Worm (Caenorhabditis elegans) whole organism, mixed stage, embryonic: ENCODE measurements around the gene rpoa-49.
A peak's percentile ranks its signal among the peaks of the same experiment; 100 is the strongest.

Experiments
- M03D4.4 ChIP-seq: sonication (generic microtip); optimal IDR thresholded peaks from 2 replicates; lab custom pipeline; 2017; ENCODE audit warnings: mild to moderate bottlenecking, missing genetic modification characterization, missing compliant biosample characterization
- bed-3 ChIP-seq: fragments of 200-800 bp; sonication (Bioruptor generic); optimal IDR thresholded peaks from 3 replicates; lab custom pipeline; 2018; ENCODE audit warnings: mild to moderate bottlenecking, missing genetic modification characterization, moderate library complexity, missing compliant biosample characterization
- blmp-1 ChIP-seq: fragments of 150-350 bp; optimal IDR thresholded peaks from 2 replicates; lab custom pipeline; 2014; ENCODE audit warnings: missing biosample characterization, missing genetic modification characterization
- ceh-39 ChIP-seq: fragments of 150-350 bp; optimal IDR thresholded peaks from 2 replicates; lab custom pipeline; 2014; ENCODE audit warnings: missing biosample characterization, missing genetic modification characterization
- ceh-43 ChIP-seq: fragments of 200-800 bp; sonication (Bioruptor generic); optimal IDR thresholded peaks from 2 replicates; lab custom pipeline; 2018; ENCODE audit warnings: mild to moderate bottlenecking, missing genetic modification characterization, moderate library complexity, missing compliant biosample characterization
- ceh-83 ChIP-seq: fragments of 200-800 bp; sonication (Bioruptor generic); optimal IDR thresholded peaks from 2 replicates; lab custom pipeline; 2018; ENCODE audit warnings: mild to moderate bottlenecking, missing genetic modification characterization, missing compliant biosample characterization
- ces-1 ChIP-seq: fragments of 150-350 bp; optimal IDR thresholded peaks from 2 replicates; lab custom pipeline; 2014; ENCODE audit warnings: missing biosample characterization, missing genetic modification reagents, missing genetic modification characterization
- cnd-1 ChIP-seq: fragments of 200-800 bp; sonication (Bioruptor generic); optimal IDR thresholded peaks from 2 replicates; lab custom pipeline; 2018; ENCODE audit warnings: mild to moderate bottlenecking, missing genetic modification characterization, missing compliant biosample characterization
- drap-1 ChIP-seq: fragments of 200-800 bp; sonication (Bioruptor generic); optimal IDR thresholded peaks from 3 replicates; lab custom pipeline; 2018; ENCODE audit warnings: mild to moderate bottlenecking, missing genetic modification characterization, missing compliant biosample characterization
- elt-1 ChIP-seq: sonication (generic microtip); optimal IDR thresholded peaks from 2 replicates; lab custom pipeline; 2017; ENCODE audit warnings: missing genetic modification characterization, mild to moderate bottlenecking, missing compliant biosample characterization, antibody characterized with exemption, moderate library complexity, borderline replicate concordance; ENCODE audit not compliant: insufficient read depth
- elt-3 ChIP-seq: fragments of 150-350 bp; optimal IDR thresholded peaks from 2 replicates; lab custom pipeline; 2014; ENCODE audit warnings: missing biosample characterization, missing genetic modification characterization
- flh-1 ChIP-seq: fragments of 200-800 bp; sonication (Bioruptor generic); optimal IDR thresholded peaks from 2 replicates; lab custom pipeline; 2018; ENCODE audit warnings: mild to moderate bottlenecking, missing genetic modification characterization, moderate library complexity, missing compliant biosample characterization
- ham-2 ChIP-seq: fragments of 200-800 bp; sonication (Bioruptor generic); optimal IDR thresholded peaks from 2 replicates; lab custom pipeline; 2018; ENCODE audit warnings: mild to moderate bottlenecking, missing genetic modification characterization, missing compliant biosample characterization
- hlh-1 ChIP-seq: fragments of 150-350 bp; optimal IDR thresholded peaks from 2 replicates; lab custom pipeline; 2014; ENCODE audit warnings: missing biosample characterization, missing genetic modification reagents, missing genetic modification characterization
- lin-13 ChIP-seq: fragments of 150-350 bp; optimal IDR thresholded peaks from 2 replicates; lab custom pipeline; 2014; ENCODE audit warnings: missing biosample characterization, missing genetic modification characterization
- lin-32 ChIP-seq: fragments of 200-800 bp; sonication (Bioruptor generic); optimal IDR thresholded peaks from 2 replicates; lab custom pipeline; 2018; ENCODE audit warnings: mild to moderate bottlenecking, missing genetic modification characterization, missing compliant biosample characterization
- lsy-2 ChIP-seq: fragments of 150-350 bp; optimal IDR thresholded peaks from 2 replicates; lab custom pipeline; 2014; ENCODE audit warnings: missing biosample characterization, missing genetic modification characterization
- mab-5 ChIP-seq: fragments of 150-350 bp; optimal IDR thresholded peaks from 2 replicates; lab custom pipeline; 2014; ENCODE audit warnings: missing biosample characterization, missing genetic modification characterization
- mep-1 ChIP-seq: fragments of 150-350 bp; optimal IDR thresholded peaks from 2 replicates; lab custom pipeline; 2017; ENCODE audit warnings: missing biosample characterization, missing genetic modification reagents, missing genetic modification characterization, inconsistent platforms
- mls-2 ChIP-seq: sonication (generic microtip); optimal IDR thresholded peaks from 2 replicates; lab custom pipeline; 2016; ENCODE audit warnings: mild to moderate bottlenecking, missing genetic modification characterization, moderate library complexity, missing compliant biosample characterization
- nhr-12 ChIP-seq: fragments of 150-350 bp; optimal IDR thresholded peaks from 2 replicates; lab custom pipeline; 2014; ENCODE audit warnings: missing biosample characterization, missing genetic modification characterization
- nhr-2 ChIP-seq: fragments of 150-350 bp; optimal IDR thresholded peaks from 2 replicates; lab custom pipeline; 2014; ENCODE audit warnings: missing biosample characterization, missing genetic modification characterization
- nhr-237 ChIP-seq: fragments of 150-350 bp; optimal IDR thresholded peaks from 2 replicates; lab custom pipeline; 2014; ENCODE audit warnings: missing biosample characterization, missing genetic modification characterization
- nhr-28 ChIP-seq: fragments of 150-350 bp; optimal IDR thresholded peaks from 2 replicates; lab custom pipeline; 2014; ENCODE audit warnings: missing biosample characterization, missing genetic modification characterization
- nhr-76 ChIP-seq: sonication (generic microtip); optimal IDR thresholded peaks from 2 replicates; lab custom pipeline; 2017; ENCODE audit warnings: missing biosample characterization, missing genetic modification characterization
- pha-4 ChIP-seq: fragments of 150-350 bp; optimal IDR thresholded peaks from 2 replicates; lab custom pipeline; 2018; ENCODE audit warnings: missing biosample characterization, missing genetic modification reagents, missing genetic modification characterization
- sem-2 ChIP-seq: fragments of 200-800 bp; sonication (Bioruptor generic); optimal IDR thresholded peaks from 2 replicates; lab custom pipeline; 2018; ENCODE audit warnings: mild to moderate bottlenecking, missing genetic modification characterization, missing compliant biosample characterization
- snpc-4 ChIP-seq: fragments of 150-350 bp; optimal IDR thresholded peaks from 2 replicates; lab custom pipeline; 2014; ENCODE audit warnings: missing biosample characterization, missing genetic modification characterization
- sptf-1 ChIP-seq: sonication (generic microtip); optimal IDR thresholded peaks from 2 replicates; lab custom pipeline; 2017; ENCODE audit warnings: mild to moderate bottlenecking, missing genetic modification characterization, moderate library complexity, missing compliant biosample characterization
- tbx-8 ChIP-seq: fragments of 200-800 bp; sonication (Bioruptor generic); optimal IDR thresholded peaks from 2 replicates; lab custom pipeline; 2018; ENCODE audit warnings: mild to moderate bottlenecking, missing genetic modification characterization, moderate library complexity, missing compliant biosample characterization
- unc-120 ChIP-seq: sonication (generic microtip); optimal IDR thresholded peaks from 2 replicates; lab custom pipeline; 2017; ENCODE audit warnings: missing genetic modification characterization, missing compliant biosample characterization; ENCODE audit not compliant: poor library complexity, severe bottlenecking
- unc-39 ChIP-seq: fragments of 150-350 bp; optimal IDR thresholded peaks from 2 replicates; lab custom pipeline; 2014; ENCODE audit warnings: missing biosample characterization, missing genetic modification characterization
- unc-62 ChIP-seq: fragments of 150-350 bp; optimal IDR thresholded peaks from 2 replicates; lab custom pipeline; 2014; ENCODE audit warnings: missing biosample characterization, missing genetic modification reagents, missing genetic modification characterization
- zip-8 ChIP-seq: fragments of 150-350 bp; optimal IDR thresholded peaks from 2 replicates; lab custom pipeline; 2014; ENCODE audit warnings: missing biosample characterization, missing genetic modification characterization
- ztf-11 ChIP-seq: fragments of 150-350 bp; optimal IDR thresholded peaks from 2 replicates; lab custom pipeline; 2014; ENCODE audit warnings: missing biosample characterization, missing genetic modification characterization

Gene rpoa-49

ce11 chrII:11783-12182 is 33.1 kb upstream of the rpoa-49 start, which contains the start of gene best-4:
TSS of gene best-4 (minus strand) at chrII:11883.
- TF ChIP-seq hlh-1 = no peak
- TF ChIP-seq nhr-12 = no peak
- TF ChIP-seq nhr-2 (tag; lab: Kevin White, UChicago) = no peak
- no peak for TF ChIP-seq drap-1 (GFP tag; lab: Kevin White, UChicago)
- TF ChIP-seq blmp-1 (tag; lab: Kevin White, UChicago) = no peak
- TF ChIP-seq tbx-8 (GFP tag; lab: Kevin White, UChicago) = no peak
- no peak for TF ChIP-seq nhr-76 (tag; lab: Kevin White, UChicago)
- no peak for TF ChIP-seq unc-120 (tag; lab: Kevin White, UChicago)
- TF ChIP-seq mep-1 = no peak
- no peak for TF ChIP-seq ceh-83 (GFP tag; lab: Kevin White, UChicago)
- no peak for TF ChIP-seq ztf-11 (tag; lab: Kevin White, UChicago)
- TF ChIP-seq ceh-43 = no peak
- TF ChIP-seq snpc-4 (tag; lab: Kevin White, UChicago) = no peak
- TF ChIP-seq pha-4 = no peak
- TF ChIP-seq ham-2 (GFP tag; lab: Kevin White, UChicago) = no peak
- TF ChIP-seq elt-1 = no peak
- TF ChIP-seq sptf-1 = no peak
- no peak for TF ChIP-seq mls-2
- no peak for TF ChIP-seq nhr-28
- no peak for TF ChIP-seq lin-32
- TF ChIP-seq, all 35 proteins: peak for 0

- TF ChIP-seq bed-3 (GFP tag; lab: Kevin White, UChicago) (no peak), sptf-1 (no peak), nhr-28 (no peak), drap-1 (GFP tag; lab: Kevin White, UChicago) (no peak), unc-120 (tag; lab: Kevin White, UChicago) (no peak), flh-1 (GFP tag; lab: Kevin White, UChicago) (no peak), nhr-12 (no peak), nhr-76 (tag; lab: Kevin White, UChicago) (no peak), unc-39 (tag; lab: Kevin White, UChicago) (no peak), lsy-2 (tag; lab: Kevin White, UChicago) (no peak), ham-2 (GFP tag; lab: Kevin White, UChicago) (no peak), unc-62 (GFP tag; lab: Kevin White, UChicago) (no peak), mep-1 (no peak)
- TF ChIP-seq, all 35 proteins: peak for 0
Observed at ce11 chrII:12685-13084, 32.2 kb upstream of the rpoa-49 start, which contains the start of gene best-3. TSS of gene best-3 (plus strand) at chrII:12985.

ce11 chrII:18787-19186 is 26.1 kb upstream of the rpoa-49 start:
- peak; percentile 59 for TF ChIP-seq M03D4.4 (tag; lab: Kevin White, UChicago)
- no peak for TF ChIP-seq ceh-83 (GFP tag; lab: Kevin White, UChicago)
- TF ChIP-seq unc-39 (tag; lab: Kevin White, UChicago) = no peak
- peak; percentile 10 for TF ChIP-seq nhr-237 (tag; lab: Kevin White, UChicago)
- no peak for TF ChIP-seq blmp-1 (tag; lab: Kevin White, UChicago)
- TF ChIP-seq lin-32 = no peak
- TF ChIP-seq mep-1 = peak; percentile 60
- TF ChIP-seq tbx-8 (GFP tag; lab: Kevin White, UChicago) = no peak
- TF ChIP-seq zip-8 (tag; lab: Kevin White, UChicago) = no peak
- no peak for TF ChIP-seq bed-3 (GFP tag; lab: Kevin White, UChicago)
- TF ChIP-seq sptf-1 = peak; percentile 66
- TF ChIP-seq ces-1 (GFP tag; lab: Kevin White, UChicago) = no peak
- no peak for TF ChIP-seq unc-62 (GFP tag; lab: Kevin White, UChicago)
- TF ChIP-seq elt-1 = no peak
- TF ChIP-seq ceh-39 (tag; lab: Kevin White, UChicago) = no peak
- no peak for TF ChIP-seq ceh-43
- TF ChIP-seq mls-2 = peak; percentile 44
- TF ChIP-seq nhr-12 = no peak
- TF ChIP-seq sem-2 = no peak
- TF ChIP-seq nhr-28 = no peak
- no peak for TF ChIP-seq mab-5 (tag; lab: Kevin White, UChicago)
- no peak for TF ChIP-seq nhr-76 (tag; lab: Kevin White, UChicago)
- TF ChIP-seq snpc-4 (tag; lab: Kevin White, UChicago) = no peak
- TF ChIP-seq lsy-2 (tag; lab: Kevin White, UChicago) = no peak
- no peak for TF ChIP-seq elt-3
- peak; percentile 52 for TF ChIP-seq ztf-11 (tag; lab: Kevin White, UChicago)
- no peak for TF ChIP-seq flh-1 (GFP tag; lab: Kevin White, UChicago)
- no peak for TF ChIP-seq nhr-2 (tag; lab: Kevin White, UChicago)
- no peak for TF ChIP-seq lin-13 (tag; lab: Kevin White, UChicago)
- TF ChIP-seq ham-2 (GFP tag; lab: Kevin White, UChicago) = no peak
- TF ChIP-seq unc-120 (tag; lab: Kevin White, UChicago) = peak; percentile 69
- peak; percentile 63 for TF ChIP-seq drap-1 (GFP tag; lab: Kevin White, UChicago)
- no peak for TF ChIP-seq cnd-1 (tag; lab: Kevin White, UChicago)
- no peak for TF ChIP-seq hlh-1
- peak; percentile 45 for TF ChIP-seq pha-4
